Fruit fly (Drosophila melanogaster) whole organism, embryonic: ENCODE measurements around the gene Ubi-p63E.
A peak's percentile ranks its signal among the peaks of the same experiment; 100 is the strongest.

Source experiments
- ATbp ChIP-seq: fragments of 200-800 bp; sonication (Bioruptor generic); optimal IDR thresholded peaks from 2 replicates; lab custom pipeline; 2017; ENCODE audit warnings: missing biosample characterization, mild to moderate bottlenecking, missing genetic modification characterization, missing genetic modification reagents
- Asciz ChIP-seq: fragments of 200-800 bp; sonication (Bioruptor generic); optimal IDR thresholded peaks from 2 replicates; lab custom pipeline; 2017; ENCODE audit warnings: missing biosample characterization, mild to moderate bottlenecking, missing genetic modification characterization, missing genetic modification reagents
- Atf3 ChIP-seq: fragments of 200-800 bp; sonication (Bioruptor generic); optimal IDR thresholded peaks from 3 replicates; lab custom pipeline; 2016; ENCODE audit warnings: missing biosample characterization, missing genetic modification characterization
- CG10979 ChIP-seq: fragments of 200-800 bp; sonication (Bioruptor generic); optimal IDR thresholded peaks from 2 replicates; lab custom pipeline; 2018; ENCODE audit warnings: missing biosample characterization, mild to moderate bottlenecking, missing genetic modification characterization, moderate library complexity
- CG11456 ChIP-seq: fragments of 200-800 bp; sonication (Bioruptor generic); IDR thresholded peaks from 3 replicates; pipeline ENCODE4 v1.3.6; 2022; ENCODE audit warnings: missing biosample characterization, missing genetic modification characterization
- CG11695 ChIP-seq: fragments of 200-800 bp; sonication (Bioruptor generic); IDR thresholded peaks from 3 replicates; pipeline ENCODE4 v1.3.6; 2022; ENCODE audit warnings: missing biosample characterization, missing genetic modification characterization
- CG12155 ChIP-seq: fragments of 200-800 bp; sonication (Bioruptor generic); optimal IDR thresholded peaks from 3 replicates; lab custom pipeline; 2016; ENCODE audit warnings: missing biosample characterization, missing genetic modification characterization
- CG12299 ChIP-seq: fragments of 200-800 bp; sonication (Bioruptor generic); optimal IDR thresholded peaks from 2 replicates; lab custom pipeline; 2018; ENCODE audit warnings: missing biosample characterization, mild to moderate bottlenecking, missing genetic modification characterization
- CG12659 ChIP-seq: fragments of 200-800 bp; sonication (Bioruptor generic); optimal IDR thresholded peaks from 3 replicates; lab custom pipeline; 2017; ENCODE audit warnings: mild to moderate bottlenecking, missing biosample characterization, missing genetic modification reagents, missing genetic modification characterization
- CG16863 ChIP-seq: fragments of 200-800 bp; sonication (Bioruptor generic); optimal IDR thresholded peaks from 3 replicates; lab custom pipeline; 2016; ENCODE audit warnings: missing biosample characterization, missing genetic modification characterization
- CG17612 ChIP-seq: fragments of 200-800 bp; sonication (Bioruptor generic); IDR thresholded peaks from 2 replicates; pipeline ENCODE4 v1.3.6; 2022; ENCODE audit warnings: missing biosample characterization, missing genetic modification characterization
- CG17802 ChIP-seq: fragments of 200-800 bp; sonication (Bioruptor generic); optimal IDR thresholded peaks from 2 replicates; lab custom pipeline; 2018; ENCODE audit warnings: missing biosample characterization, mild to moderate bottlenecking, missing genetic modification characterization, moderate library complexity
- CG18011 ChIP-seq: fragments of 200-800 bp; sonication (Bioruptor generic); optimal IDR thresholded peaks from 2 replicates; lab custom pipeline; 2017; ENCODE audit warnings: missing biosample characterization, missing genetic modification characterization, mild to moderate bottlenecking, moderate library complexity, missing genotype
- CG18599 ChIP-seq: fragments of 200-800 bp; sonication (Bioruptor generic); optimal IDR thresholded peaks from 3 replicates; lab custom pipeline; 2017; ENCODE audit warnings: missing biosample characterization, missing genetic modification characterization, mild to moderate bottlenecking, moderate library complexity, missing genetic modification reagents
- CG2120 ChIP-seq: fragments of 200-800 bp; sonication (Bioruptor generic); optimal IDR thresholded peaks from 3 replicates; lab custom pipeline; 2016; ENCODE audit warnings: missing biosample characterization, missing genetic modification characterization
- CG31224 ChIP-seq: fragments of 200-800 bp; sonication (Bioruptor generic); IDR thresholded peaks from 2 replicates; pipeline ENCODE4 v1.3.6; 2022; ENCODE audit warnings: missing biosample characterization, missing genetic modification characterization
- CG4854 ChIP-seq: fragments of 200-800 bp; sonication (Bioruptor generic); optimal IDR thresholded peaks from 2 replicates; lab custom pipeline; 2016; ENCODE audit warnings: missing biosample characterization, missing genetic modification characterization, inconsistent platforms
- CG6854 ChIP-seq: fragments of 200-800 bp; sonication (Bioruptor generic); optimal IDR thresholded peaks from 3 replicates; lab custom pipeline; 2017; ENCODE audit warnings: missing biosample characterization, mild to moderate bottlenecking, missing genetic modification characterization
- CG7928 ChIP-seq: fragments of 200-800 bp; sonication (Bioruptor generic); optimal IDR thresholded peaks from 2 replicates; lab custom pipeline; 2017; ENCODE audit warnings: missing biosample characterization, mild to moderate bottlenecking, missing genetic modification characterization
- CG8388 ChIP-seq: fragments of 200-800 bp; sonication (Bioruptor generic); optimal IDR thresholded peaks from 2 replicates; lab custom pipeline; 2019; ENCODE audit warnings: missing biosample characterization, mild to moderate bottlenecking, missing genetic modification characterization, moderate library complexity
- CrebB ChIP-seq: fragments of 200-800 bp; sonication (Bioruptor generic); optimal IDR thresholded peaks from 3 replicates; lab custom pipeline; 2018; ENCODE audit warnings: missing biosample characterization, mild to moderate bottlenecking, missing genetic modification characterization
- Drgx ChIP-seq: fragments of 200-800 bp; sonication (Bioruptor generic); IDR thresholded peaks from 2 replicates; pipeline ENCODE4 v1.3.6; 2022; ENCODE audit warnings: missing biosample characterization, missing genetic modification characterization
- Elba2 ChIP-seq: fragments of 200-800 bp; sonication (Bioruptor generic); optimal IDR thresholded peaks from 3 replicates; lab custom pipeline; 2016; ENCODE audit warnings: missing biosample characterization, missing genetic modification characterization
- Gsc ChIP-seq: fragments of 200-800 bp; sonication (Bioruptor generic); IDR thresholded peaks from 2 replicates; pipeline ENCODE4 v1.3.6; 2022; ENCODE audit warnings: missing biosample characterization, missing genetic modification characterization
- H15 ChIP-seq: fragments of 200-800 bp; sonication (Bioruptor generic); IDR thresholded peaks from 3 replicates; pipeline ENCODE4 v1.3.6; 2022; ENCODE audit warnings: missing biosample characterization, missing genetic modification characterization
- H2.0 ChIP-seq: fragments of 200-800 bp; sonication (Bioruptor generic); IDR thresholded peaks from 2 replicates; pipeline ENCODE4 v1.3.6; 2022; ENCODE audit warnings: missing biosample characterization, missing genetic modification characterization
- Myb ChIP-seq: fragments of 200-800 bp; sonication (Bioruptor generic); optimal IDR thresholded peaks from 2 replicates; lab custom pipeline; 2016; ENCODE audit warnings: missing biosample characterization, missing genetic modification characterization
- Neu2 ChIP-seq: fragments of 200-800 bp; sonication (Bioruptor generic); optimal IDR thresholded peaks from 3 replicates; lab custom pipeline; 2016; ENCODE audit warnings: missing biosample characterization, missing genetic modification characterization, borderline replicate concordance
- Ptx1 ChIP-seq: fragments of 200-800 bp; sonication (Bioruptor generic); IDR thresholded peaks from 2 replicates; pipeline ENCODE4 v1.3.6; 2022; ENCODE audit warnings: missing biosample characterization, missing genetic modification characterization
- Sry-β ChIP-seq: fragments of 200-800 bp; sonication (Bioruptor generic); optimal IDR thresholded peaks from 2 replicates; lab custom pipeline; 2018; ENCODE audit warnings: missing biosample characterization, mild to moderate bottlenecking, missing genetic modification characterization, moderate library complexity
- ac ChIP-seq: fragments of 200-800 bp; sonication (Bioruptor generic); optimal IDR thresholded peaks from 3 replicates; lab custom pipeline; 2017; ENCODE audit warnings: missing biosample characterization, mild to moderate bottlenecking, missing genetic modification characterization
- chn ChIP-seq: fragments of 200-800 bp; sonication (Bioruptor generic); optimal IDR thresholded peaks from 2 replicates; lab custom pipeline; 2016; ENCODE audit warnings: missing biosample characterization, missing genetic modification characterization
- dati ChIP-seq: fragments of 200-800 bp; sonication (Bioruptor generic); IDR thresholded peaks from 2 replicates; pipeline ENCODE4 v1.3.6; 2022; ENCODE audit warnings: missing biosample characterization, missing genetic modification characterization
- ems ChIP-seq: fragments of 200-800 bp; sonication (Bioruptor generic); optimal IDR thresholded peaks from 3 replicates; lab custom pipeline; 2016; ENCODE audit warnings: missing biosample characterization, missing genetic modification characterization
- esg ChIP-seq: fragments of 200-800 bp; sonication (Bioruptor generic); conservative IDR thresholded peaks from 2 replicates; pipeline ENCODE4 v1.3.6; 2022; ENCODE audit warnings: missing biosample characterization, missing genetic modification characterization
- fru ChIP-seq: fragments of >200 bp; optimal IDR thresholded peaks from 2 replicates; lab custom pipeline; 2017
- gce ChIP-seq: fragments of 200-800 bp; sonication (Bioruptor generic); IDR thresholded peaks from 3 replicates; pipeline ENCODE4 v1.3.6; 2022; ENCODE audit warnings: missing biosample characterization, missing genetic modification characterization
- hth ChIP-seq: fragments of >200 bp; optimal IDR thresholded peaks from 2 replicates; lab custom pipeline; 2017; ENCODE audit warnings: inconsistent platforms
- lilli ChIP-seq: fragments of 200-800 bp; sonication (Bioruptor generic); optimal IDR thresholded peaks from 3 replicates; lab custom pipeline; 2016; ENCODE audit warnings: missing biosample characterization, missing genetic modification characterization
- maf-S ChIP-seq: fragments of 200-800 bp; sonication (Bioruptor generic); optimal IDR thresholded peaks from 2 replicates; lab custom pipeline; 2016; ENCODE audit warnings: missing biosample characterization, missing genetic modification characterization
- mirr ChIP-seq: fragments of 200-800 bp; sonication (Bioruptor generic); optimal IDR thresholded peaks from 3 replicates; lab custom pipeline; 2018; ENCODE audit warnings: missing biosample characterization, mild to moderate bottlenecking, missing genetic modification characterization
- nerfin-1 ChIP-seq: fragments of 200-800 bp; sonication (Bioruptor generic); optimal IDR thresholded peaks from 3 replicates; lab custom pipeline; 2019; ENCODE audit warnings: missing biosample characterization, mild to moderate bottlenecking, missing genetic modification characterization, moderate library complexity
- pan ChIP-seq, 4 experiments: fragments of >200 bp in 3 of 4; fragments of 200-800 bp in 1 of 4; sonication (Bioruptor generic) in 1 of 4; optimal IDR thresholded peaks in 3 of 4; IDR thresholded peaks in 1 of 4; 2 replicates each; pipeline versions ENCODE4 v1.3.6 to Lab custom; 2017 to 2022; ENCODE audit warnings: missing biosample characterization in 2 of 4, missing genetic modification characterization in 2 of 4, mixed read lengths in 1 of 4
- pb ChIP-seq: fragments of 200-800 bp; sonication (Bioruptor generic); optimal IDR thresholded peaks from 3 replicates; lab custom pipeline; 2016; ENCODE audit warnings: missing biosample characterization, missing genetic modification characterization
- pho ChIP-seq: fragments of 200-800 bp; sonication (Bioruptor generic); optimal IDR thresholded peaks from 2 replicates; lab custom pipeline; 2016; ENCODE audit warnings: missing biosample characterization, missing genetic modification characterization
- pnt ChIP-seq: fragments of 200-800 bp; sonication (Bioruptor generic); optimal IDR thresholded peaks from 3 replicates; lab custom pipeline; 2016; ENCODE audit warnings: missing biosample characterization, missing genetic modification characterization
- scrt ChIP-seq: fragments of 200-800 bp; sonication (Bioruptor generic); optimal IDR thresholded peaks from 2 replicates; lab custom pipeline; 2018; ENCODE audit warnings: missing biosample characterization, mild to moderate bottlenecking, missing genetic modification characterization, moderate library complexity
- seq ChIP-seq: fragments of 200-800 bp; sonication (Bioruptor generic); IDR thresholded peaks from 2 replicates; pipeline ENCODE4 v1.3.6; 2022; ENCODE audit warnings: missing biosample characterization, missing genetic modification characterization
- sima ChIP-seq: fragments of 200-800 bp; sonication (Bioruptor generic); optimal IDR thresholded peaks from 2 replicates; lab custom pipeline; 2016; ENCODE audit warnings: missing biosample characterization, missing genetic modification characterization
- sug ChIP-seq: fragments of 200-800 bp; optimal IDR thresholded peaks from 2 replicates; lab custom pipeline; 2019; ENCODE audit warnings: missing biosample characterization, mild to moderate bottlenecking, missing genetic modification characterization, moderate library complexity
- usp ChIP-seq: fragments of >200 bp; optimal IDR thresholded peaks from 2 replicates; lab custom pipeline; 2017; ENCODE audit warnings: missing biosample characterization, missing genetic modification characterization
- vnd ChIP-seq: fragments of 200-800 bp; sonication (Bioruptor generic); IDR thresholded peaks from 3 replicates; pipeline ENCODE4 v1.3.6; 2022; ENCODE audit warnings: missing biosample characterization, missing genetic modification characterization; ENCODE audit not compliant: partially characterized antibody
- zfh2 ChIP-seq: fragments of 200-800 bp; sonication (Bioruptor generic); optimal IDR thresholded peaks from 2 replicates; lab custom pipeline; 2016; ENCODE audit warnings: missing biosample characterization, missing genetic modification characterization

Gene Ubi-p63E

dm6 chr3L:3851847-3852246 lies 51.1 kb downstream of the Ubi-p63E start (continued):
- TF ChIP-seq usp (GFP tag; lab: Kevin White, UChicago): no peak
- no peak for TF ChIP-seq CG16863 (GFP tag; lab: Kevin White, UChicago)
- no peak for TF ChIP-seq nerfin-1 (tag; lab: Kevin White, UChicago)
- TF ChIP-seq mirr (GFP tag; lab: Kevin White, UChicago): no peak
- TF ChIP-seq CG6854: no peak
- no peak for TF ChIP-seq fru (lab: Kevin White, UChicago)
- no peak for TF ChIP-seq H15
- no peak for TF ChIP-seq pan (optimal IDR thresholded peaks at IDR 0.05; lab: Kevin White, UChicago)
- TF ChIP-seq pan (GFP tag; optimal IDR thresholded peaks at IDR 0.05 in 1 of 2, IDR thresholded peaks at IDR 0.05 in 1 of 2): peak in 1 of 2 experiments; percentile 40
- TF ChIP-seq CG18599 (GFP tag; lab: Kevin White, UChicago): no peak
- TF ChIP-seq CG31224 (GFP tag; lab: Robert Waterston, UW): no peak
- TF ChIP-seq CG2120 (GFP tag; lab: Kevin White, UChicago): peak; percentile 43
- no peak for TF ChIP-seq pb (GFP tag; lab: Kevin White, UChicago)
- TF ChIP-seq CG11695: no peak
- no peak for TF ChIP-seq Sry-β
- no peak for TF ChIP-seq CrebB (tag; lab: Kevin White, UChicago)
- no peak for TF ChIP-seq Gsc
- no peak for TF ChIP-seq Drgx (GFP tag; lab: Robert Waterston, UW)
- no peak for TF ChIP-seq vnd (GFP tag; lab: Robert Waterston, UW)
- TF ChIP-seq Ptx1 (GFP tag; lab: Robert Waterston, UW): 0 out of 2 replicates have a peak, but pooled peaks have one; percentile 27
- TF ChIP-seq ems (GFP tag; lab: Kevin White, UChicago): no peak
- TF ChIP-seq ac (GFP tag; lab: Kevin White, UChicago): no peak
- TF ChIP-seq ATbp (GFP tag; lab: Kevin White, UChicago): peak; percentile 18
- no peak for TF ChIP-seq Atf3
- no peak for TF ChIP-seq Elba2
- no peak for TF ChIP-seq CG12659 (GFP tag; lab: Kevin White, UChicago)
- no peak for TF ChIP-seq CG11456 (GFP tag; lab: Robert Waterston, UW)
- no peak for TF ChIP-seq Neu2 (GFP tag; lab: Kevin White, UChicago)
- no peak for TF ChIP-seq hth (lab: Kevin White, UChicago)
- no peak for TF ChIP-seq maf-S
- no peak for TF ChIP-seq seq (GFP tag; lab: Robert Waterston, UW)
- TF ChIP-seq Myb: no peak
- no peak for TF ChIP-seq sima (GFP tag; lab: Kevin White, UChicago)
- no peak for TF ChIP-seq CG12155
- no peak for TF ChIP-seq zfh2 (GFP tag; lab: Kevin White, UChicago)
- TF ChIP-seq lilli (GFP tag; lab: Kevin White, UChicago): peak; percentile 37
- no peak for TF ChIP-seq CG12299 (tag; lab: Kevin White, UChicago)
- no peak for TF ChIP-seq dati
- no peak for TF ChIP-seq gce (GFP tag; lab: Robert Waterston, UW)
- TF ChIP-seq CG10979 (tag; lab: Kevin White, UChicago): peak; percentile 64
- TF ChIP-seq pho (GFP tag; lab: Kevin White, UChicago): no peak
- no peak for TF ChIP-seq scrt (GFP tag; lab: Kevin White, UChicago)
- no peak for TF ChIP-seq esg (GFP tag; lab: Robert Waterston, UW)
- no peak for TF ChIP-seq CG17802 (tag; lab: Kevin White, UChicago)
- TF ChIP-seq sug: no peak
- TF ChIP-seq CG7928 (GFP tag; lab: Kevin White, UChicago): no peak
- TF ChIP-seq pnt (GFP tag; lab: Kevin White, UChicago): peak; percentile 20
- no peak for TF ChIP-seq Asciz (GFP tag; lab: Kevin White, UChicago)
- no peak for TF ChIP-seq CG18011
- peak; percentile 25 for TF ChIP-seq CG8388
- no peak for TF ChIP-seq CG4854 (GFP tag; lab: Kevin White, UChicago)
- TF ChIP-seq H2.0 (GFP tag; lab: Robert Waterston, UW): no peak
- no peak for TF ChIP-seq chn (GFP tag; lab: Kevin White, UChicago)
- TF ChIP-seq CG17612 (GFP tag; lab: Robert Waterston, UW): no peak
